Fruit fly (Drosophila melanogaster): Measurements from ENCODE around the gene CG7460.

DNA sequence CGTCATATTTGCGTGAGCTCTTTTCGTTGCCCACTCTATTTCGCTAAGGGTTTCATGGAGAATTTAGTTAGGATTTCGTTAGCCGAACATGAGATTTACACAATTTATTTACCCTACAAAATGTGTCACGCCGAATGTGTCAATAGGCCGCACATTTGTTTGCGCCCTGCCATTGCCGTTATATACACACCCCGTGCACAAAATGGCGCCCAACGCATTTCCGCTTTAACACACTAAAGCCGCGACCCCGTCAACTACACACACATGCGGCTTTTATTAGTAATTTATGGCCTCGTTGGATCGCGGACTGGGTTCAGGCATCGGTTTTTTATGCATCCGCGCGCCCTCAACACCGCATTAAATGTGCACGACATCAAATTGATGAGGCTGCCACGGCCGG, 10.1 kb downstream of the CG7460 start, which contains the start of gene Adgf-B:
- TF ChIP-seq Jra (GFP tag; optimal IDR thresholded peaks at IDR 0.05), result no peak
- no peak for TF ChIP-seq Mio (GFP tag; optimal IDR thresholded peaks at IDR 0.05)
- no peak for TF ChIP-seq usp (GFP tag; optimal IDR thresholded peaks at IDR 0.05)
- TF ChIP-seq psq (GFP tag; optimal IDR thresholded peaks at IDR 0.05), result no peak
- no peak for TF ChIP-seq tai (GFP tag; optimal IDR thresholded peaks at IDR 0.05)
- TF ChIP-seq ey (GFP tag; optimal IDR thresholded peaks at IDR 0.05), result no peak
- TF ChIP-seq Myc (optimal IDR thresholded peaks at IDR 0.05), result no peak
- no peak for TF ChIP-seq Dfd (GFP tag; optimal IDR thresholded peaks at IDR 0.05)
- no peak for TF ChIP-seq dmrt93B (GFP tag; optimal IDR thresholded peaks at IDR 0.05)
